Worm (Caenorhabditis elegans) whole organism, early embryonic: Measurements from ENCODE around the gene zig-11.

Experiments
- B0310.2 ChIP-seq: sonication (generic microtip); optimal IDR thresholded peaks from 2 replicates; lab custom pipeline; 2016; ENCODE audit warnings: mild to moderate bottlenecking, missing genetic modification characterization, missing compliant biosample characterization
- F13C5.2 ChIP-seq: sonication (generic microtip); optimal IDR thresholded peaks from 2 replicates; lab custom pipeline; 2017; ENCODE audit warnings: mild to moderate bottlenecking, missing genetic modification characterization, inconsistent platforms, missing compliant biosample characterization
- aly-1 ChIP-seq: sonication (generic microtip); optimal IDR thresholded peaks from 2 replicates; lab custom pipeline; 2016; ENCODE audit warnings: missing genetic modification characterization, missing compliant biosample characterization
- ama-1 ChIP-seq: fragments of 150-350 bp; optimal IDR thresholded peaks from 2 replicates; lab custom pipeline; 2014
- ceh-13 ChIP-seq: fragments of 200-800 bp; sonication (Bioruptor generic); optimal IDR thresholded peaks from 2 replicates; lab custom pipeline; 2018; ENCODE audit warnings: mild to moderate bottlenecking, missing genetic modification characterization, missing compliant biosample characterization
- ceh-36 ChIP-seq: sonication (generic microtip); optimal IDR thresholded peaks from 2 replicates; lab custom pipeline; 2016; ENCODE audit warnings: missing genetic modification characterization, inconsistent platforms, missing compliant biosample characterization
- ets-7 ChIP-seq: sonication (generic microtip); optimal IDR thresholded peaks from 2 replicates; lab custom pipeline; 2016; ENCODE audit warnings: missing genotype, missing genetic modification characterization, missing compliant biosample characterization
- flt-1 ChIP-seq: fragments of 200-800 bp; sonication (Bioruptor generic); IDR thresholded peaks from 2 replicates; pipeline ENCODE4 v1.3.6; 2022; ENCODE audit warnings: missing genetic modification characterization, missing compliant biosample characterization
- hmbx-1 ChIP-seq: sonication (generic microtip); optimal IDR thresholded peaks from 2 replicates; lab custom pipeline; 2016; ENCODE audit warnings: mild to moderate bottlenecking, missing genetic modification characterization, missing compliant biosample characterization
- hmg-4 ChIP-seq: fragments of 200-800 bp; sonication (Bioruptor generic); optimal IDR thresholded peaks from 2 replicates; lab custom pipeline; 2018; ENCODE audit warnings: mild to moderate bottlenecking, missing genetic modification characterization, missing compliant biosample characterization
- hnd-1 ChIP-seq: sonication (generic microtip); optimal IDR thresholded peaks from 2 replicates; lab custom pipeline; 2016; ENCODE audit warnings: missing genetic modification characterization, missing compliant biosample characterization
- pes-1 ChIP-seq: fragments of 200-800 bp; sonication (Bioruptor generic); IDR thresholded peaks from 2 replicates; pipeline ENCODE4 v1.3.6; 2022; ENCODE audit warnings: missing genetic modification reagents, missing genetic modification characterization, missing compliant biosample characterization
- scrt-1 ChIP-seq: fragments of 200-800 bp; sonication (Bioruptor generic); IDR thresholded peaks from 2 replicates; pipeline ENCODE4 v1.3.6; 2022; ENCODE audit warnings: missing genetic modification characterization, missing compliant biosample characterization
- sea-1 ChIP-seq: fragments of 200-800 bp; sonication (Bioruptor generic); conservative IDR thresholded peaks from 2 replicates; pipeline ENCODE4 v1.3.6; 2022; ENCODE audit warnings: missing genetic modification characterization, missing compliant biosample characterization
- tbx-11 ChIP-seq: fragments of 200-800 bp; sonication (Bioruptor generic); IDR thresholded peaks from 2 replicates; pipeline ENCODE4 v1.3.6; 2022; ENCODE audit warnings: missing genetic modification characterization, missing compliant biosample characterization
- tbx-37 ChIP-seq: fragments of 200-800 bp; sonication (Bioruptor generic); conservative IDR thresholded peaks from 2 replicates; pipeline ENCODE4 v1.3.6; 2022; ENCODE audit warnings: missing genetic modification reagents, missing genetic modification characterization, missing compliant biosample characterization
- tra-4 ChIP-seq: sonication (generic microtip); optimal IDR thresholded peaks from 2 replicates; lab custom pipeline; 2017; ENCODE audit warnings: missing genetic modification characterization, missing compliant biosample characterization

zig-11 gene

ce11 chrV:1871768-1872296 is 20.9 kb downstream of the zig-11 start, which contains the start of the genes T10B5.4 and cct-7:
Gene T10B5.4 (minus strand): TSS chrV:1871807.
Gene cct-7 (plus strand): TSS chrV:1872246.
- TF ChIP-seq pes-1 (GFP tag; lab: Robert Waterston, UW) (peak; percentile 43; the same call in 1 of the 2 replicates), aly-1 (tag; lab: Kevin White, UChicago) (no peak), tra-4 (tag; lab: Kevin White, UChicago) (no peak), sea-1 (GFP tag; lab: Robert Waterston, UW) (peak; percentile 55; the same call in 1 of the 2 replicates), flt-1 (peak; percentile 36; the same call in 1 of the 2 replicates), B0310.2 (tag; lab: Kevin White, UChicago) (no peak), ceh-36 (tag; lab: Kevin White, UChicago) (no peak), hmbx-1 (tag; lab: Kevin White, UChicago) (no peak), ceh-13 (GFP tag; lab: Kevin White, UChicago) (no peak), hmg-4 (peak; percentile 54), tbx-11 (GFP tag; lab: Robert Waterston, UW) (no peak), tbx-37 (GFP tag; lab: Robert Waterston, UW) (peak; percentile 54; the same call in 1 of the 2 replicates), ama-1 (lab: Kevin White, UChicago) (no peak), F13C5.2 (tag; lab: Kevin White, UChicago) (peak; percentile 59), hnd-1 (tag; lab: Kevin White, UChicago) (no peak), scrt-1 (no peak), ets-7 (tag; lab: Kevin White, UChicago) (peak; percentile 16)

- TF ChIP-seq tbx-37 (GFP tag; lab: Robert Waterston, UW), result no peak
- no peak for TF ChIP-seq scrt-1
- peak; percentile 7 for TF ChIP-seq ama-1 (lab: Kevin White, UChicago)
- no peak for TF ChIP-seq hmbx-1 (tag; lab: Kevin White, UChicago)
- TF ChIP-seq B0310.2 (tag; lab: Kevin White, UChicago), result no peak
- TF ChIP-seq tra-4 (tag; lab: Kevin White, UChicago), result peak; percentile 11
- TF ChIP-seq pes-1 (GFP tag; lab: Robert Waterston, UW), result no peak
Observed at ce11 chrV:1870515-1870940, 22.2 kb downstream of the zig-11 start.

- TF ChIP-seq flt-1 (no peak), scrt-1 (no peak), aly-1 (tag; lab: Kevin White, UChicago) (no peak), pes-1 (GFP tag; lab: Robert Waterston, UW) (no peak), sea-1 (GFP tag; lab: Robert Waterston, UW) (no peak), B0310.2 (tag; lab: Kevin White, UChicago) (no peak), tra-4 (tag; lab: Kevin White, UChicago) (no peak), ceh-36 (tag; lab: Kevin White, UChicago) (no peak), tbx-37 (GFP tag; lab: Robert Waterston, UW) (no peak), ets-7 (tag; lab: Kevin White, UChicago) (no peak), hnd-1 (tag; lab: Kevin White, UChicago) (no peak), hmg-4 (no peak)
Observed at ce11 chrV:1869682-1870081, 23.1 kb downstream of the zig-11 start, which contains the start of gene T10B5.3. Gene T10B5.3 (minus strand): TSS chrV:1869782.

- TF ChIP-seq ceh-13 (GFP tag; lab: Kevin White, UChicago), result no peak
- no peak for TF ChIP-seq aly-1 (tag; lab: Kevin White, UChicago)
- TF ChIP-seq hmbx-1 (tag; lab: Kevin White, UChicago), result peak; percentile 11
- TF ChIP-seq tbx-11 (GFP tag; lab: Robert Waterston, UW), result peak; percentile 65; the same call in 1 of the 2 replicates
- peak; percentile 80 for TF ChIP-seq ceh-36 (tag; lab: Kevin White, UChicago)
- TF ChIP-seq B0310.2 (tag; lab: Kevin White, UChicago), result no peak
- TF ChIP-seq scrt-1, result peak; percentile 70; the same call in 1 of the 2 replicates
- peak; percentile 32 for TF ChIP-seq hnd-1 (tag; lab: Kevin White, UChicago)
- no peak for TF ChIP-seq ama-1 (lab: Kevin White, UChicago)
- peak; percentile 51; the same call in 1 of the 2 replicates for TF ChIP-seq tbx-37 (GFP tag; lab: Robert Waterston, UW)
- peak; percentile 51; the same call in 1 of the 2 replicates for TF ChIP-seq flt-1
- peak; percentile 51 for TF ChIP-seq hmg-4
- TF ChIP-seq F13C5.2 (tag; lab: Kevin White, UChicago), result peak; percentile 80
- peak; percentile 79 for TF ChIP-seq pes-1 (GFP tag; lab: Robert Waterston, UW)
- TF ChIP-seq tra-4 (tag; lab: Kevin White, UChicago), result peak; percentile 29
- no peak for TF ChIP-seq ets-7 (tag; lab: Kevin White, UChicago)
- TF ChIP-seq sea-1 (GFP tag; lab: Robert Waterston, UW), result no peak
Observed at ce11 chrV:1868596-1869263, 24.0 kb downstream of the zig-11 start, which contains the start of gene knl-3. Gene knl-3 (plus strand): TSS chrV:1869213.

- TF ChIP-seq flt-1 (no peak), hnd-1 (tag; lab: Kevin White, UChicago) (no peak), ets-7 (tag; lab: Kevin White, UChicago) (no peak), F13C5.2 (tag; lab: Kevin White, UChicago) (no peak), B0310.2 (tag; lab: Kevin White, UChicago) (no peak), aly-1 (tag; lab: Kevin White, UChicago) (no peak), ceh-36 (tag; lab: Kevin White, UChicago) (no peak), tbx-11 (GFP tag; lab: Robert Waterston, UW) (no peak), pes-1 (GFP tag; lab: Robert Waterston, UW) (no peak), ceh-13 (GFP tag; lab: Kevin White, UChicago) (no peak), ama-1 (lab: Kevin White, UChicago) (no peak), scrt-1 (no peak), sea-1 (GFP tag; lab: Robert Waterston, UW) (no peak), hmbx-1 (tag; lab: Kevin White, UChicago) (no peak), tra-4 (tag; lab: Kevin White, UChicago) (no peak), hmg-4 (no peak), tbx-37 (GFP tag; lab: Robert Waterston, UW) (no peak)
Observed at ce11 chrV:1868025-1868424, 24.7 kb downstream of the zig-11 start.

ce11 chrV:1864997-1865396 is 27.7 kb downstream of the zig-11 start:
- TF ChIP-seq flt-1, result no peak
- no peak for TF ChIP-seq pes-1 (GFP tag; lab: Robert Waterston, UW)
- TF ChIP-seq ets-7 (tag; lab: Kevin White, UChicago), result no peak
- no peak for TF ChIP-seq tbx-37 (GFP tag; lab: Robert Waterston, UW)
- TF ChIP-seq aly-1 (tag; lab: Kevin White, UChicago), result no peak
- no peak for TF ChIP-seq sea-1 (GFP tag; lab: Robert Waterston, UW)
- TF ChIP-seq hmg-4, result no peak
- no peak for TF ChIP-seq ama-1 (lab: Kevin White, UChicago)
- TF ChIP-seq hmbx-1 (tag; lab: Kevin White, UChicago), result no peak
- no peak for TF ChIP-seq ceh-13 (GFP tag; lab: Kevin White, UChicago)
- no peak for TF ChIP-seq F13C5.2 (tag; lab: Kevin White, UChicago)
- no peak for TF ChIP-seq tbx-11 (GFP tag; lab: Robert Waterston, UW)
- no peak for TF ChIP-seq B0310.2 (tag; lab: Kevin White, UChicago)
- TF ChIP-seq tra-4 (tag; lab: Kevin White, UChicago), result no peak
- no peak for TF ChIP-seq hnd-1 (tag; lab: Kevin White, UChicago)
